Fruit fly (Drosophila melanogaster) whole organism, embryonic: Measurements from ENCODE around the gene Parg.

Experiments
- B-H2 ChIP-seq: fragments of 200-800 bp; sonication (Bioruptor generic); optimal IDR thresholded peaks from 2 replicates; lab custom pipeline; 2018; ENCODE audit warnings: missing biosample characterization, mild to moderate bottlenecking, missing genetic modification characterization
- BtbVII ChIP-seq: fragments of 200-800 bp; sonication (Bioruptor generic); optimal IDR thresholded peaks from 3 replicates; lab custom pipeline; 2017; ENCODE audit warnings: missing biosample characterization, mild to moderate bottlenecking, missing genetic modification characterization
- CG10147 ChIP-seq: fragments of 200-800 bp; sonication (Bioruptor generic); optimal IDR thresholded peaks from 2 replicates; lab custom pipeline; 2019; ENCODE audit warnings: missing biosample characterization, mild to moderate bottlenecking, missing genetic modification characterization, moderate library complexity
- CG10209 ChIP-seq: fragments of 200-800 bp; sonication (Bioruptor generic); optimal IDR thresholded peaks from 3 replicates; lab custom pipeline; 2017; ENCODE audit warnings: missing biosample characterization, mild to moderate bottlenecking, missing genetic modification characterization, missing genetic modification reagents
- CG1024 ChIP-seq: fragments of 200-800 bp; sonication (Bioruptor generic); IDR thresholded peaks from 2 replicates; pipeline ENCODE4 v1.3.6; 2022; ENCODE audit warnings: missing biosample characterization, missing genetic modification characterization
- CG10366 ChIP-seq: fragments of 200-800 bp; sonication (Bioruptor generic); IDR thresholded peaks from 2 replicates; pipeline ENCODE4 v1.3.6; 2022; ENCODE audit warnings: missing biosample characterization, missing genetic modification characterization
- CG11695 ChIP-seq: fragments of 200-800 bp; sonication (Bioruptor generic); IDR thresholded peaks from 3 replicates; pipeline ENCODE4 v1.3.6; 2022; ENCODE audit warnings: missing biosample characterization, missing genetic modification characterization
- CG13775 ChIP-seq: fragments of 200-800 bp; sonication (Bioruptor generic); optimal IDR thresholded peaks from 3 replicates; lab custom pipeline; 2017; ENCODE audit warnings: missing biosample characterization, mild to moderate bottlenecking, missing genetic modification characterization
- CG14965 ChIP-seq: fragments of 200-800 bp; sonication (Bioruptor generic); optimal IDR thresholded peaks from 2 replicates; lab custom pipeline; 2016; ENCODE audit warnings: missing biosample characterization, missing genetic modification characterization, borderline replicate concordance
- CG15601 ChIP-seq: fragments of 200-800 bp; sonication (Bioruptor generic); optimal IDR thresholded peaks from 3 replicates; lab custom pipeline; 2019; ENCODE audit warnings: missing biosample characterization, mild to moderate bottlenecking, missing genetic modification characterization, moderate library complexity
- CG1602 ChIP-seq: fragments of 200-800 bp; sonication (Bioruptor generic); optimal IDR thresholded peaks from 3 replicates; lab custom pipeline; 2016; ENCODE audit warnings: missing biosample characterization, missing genetic modification characterization
- CG16779 ChIP-seq: fragments of 200-800 bp; sonication (Bioruptor generic); IDR thresholded peaks from 2 replicates; pipeline ENCODE4 v1.3.6; 2022; ENCODE audit warnings: missing biosample characterization, missing genetic modification characterization
- CG16815 ChIP-seq: fragments of 200-800 bp; sonication (Bioruptor generic); optimal IDR thresholded peaks from 3 replicates; lab custom pipeline; 2017; ENCODE audit warnings: missing biosample characterization, mild to moderate bottlenecking, missing genetic modification characterization
- CG30431 ChIP-seq: fragments of 200-800 bp; sonication (Bioruptor generic); optimal IDR thresholded peaks from 2 replicates; lab custom pipeline; 2017; ENCODE audit warnings: missing biosample characterization, missing genetic modification characterization
- CG31365 ChIP-seq: fragments of 200-800 bp; sonication (Bioruptor generic); optimal IDR thresholded peaks from 2 replicates; lab custom pipeline; 2018; ENCODE audit warnings: missing biosample characterization, mild to moderate bottlenecking, missing genetic modification characterization
- CG4617 ChIP-seq: fragments of 200-800 bp; sonication (Bioruptor generic); optimal IDR thresholded peaks from 3 replicates; lab custom pipeline; 2016; ENCODE audit warnings: missing biosample characterization, missing genetic modification characterization, borderline replicate concordance
- Dbx ChIP-seq: fragments of 200-800 bp; sonication (Bioruptor generic); IDR thresholded peaks from 3 replicates; pipeline ENCODE4 v1.3.6; 2022; ENCODE audit warnings: missing biosample characterization, missing genetic modification characterization
- Drgx ChIP-seq: fragments of 200-800 bp; sonication (Bioruptor generic); IDR thresholded peaks from 2 replicates; pipeline ENCODE4 v1.3.6; 2022; ENCODE audit warnings: missing biosample characterization, missing genetic modification characterization
- Fer2 ChIP-seq: fragments of 200-800 bp; sonication (Bioruptor generic); optimal IDR thresholded peaks from 2 replicates; lab custom pipeline; 2018; ENCODE audit warnings: missing biosample characterization, mild to moderate bottlenecking, missing genetic modification characterization, moderate library complexity
- H2.0 ChIP-seq: fragments of 200-800 bp; sonication (Bioruptor generic); IDR thresholded peaks from 2 replicates; pipeline ENCODE4 v1.3.6; 2022; ENCODE audit warnings: missing biosample characterization, missing genetic modification characterization
- HLHmδ ChIP-seq: fragments of 200-800 bp; sonication (Bioruptor generic); optimal IDR thresholded peaks from 2 replicates; lab custom pipeline; 2018; ENCODE audit warnings: missing biosample characterization, mild to moderate bottlenecking, missing genetic modification characterization, moderate library complexity
- Hr51 ChIP-seq, 2 experiments: fragments of 200-800 bp; sonication (Bioruptor generic); optimal IDR thresholded peaks; 2 replicates in 1 of 2; 3 replicates in 1 of 2; lab custom pipeline; 2016 to 2018; ENCODE audit warnings: missing biosample characterization in 2 of 2, missing genetic modification characterization in 2 of 2, mild to moderate bottlenecking in 1 of 2, moderate library complexity in 1 of 2
- Hr78 ChIP-seq, 2 experiments: fragments of 200-800 bp in 1 of 2; fragments of >200 bp in 1 of 2; sonication (Bioruptor generic) in 1 of 2; optimal IDR thresholded peaks; 2 replicates each; lab custom pipeline; 2017 to 2019; ENCODE audit warnings: missing biosample characterization in 2 of 2, missing genetic modification characterization in 2 of 2, mild to moderate bottlenecking in 1 of 2, moderate library complexity in 1 of 2
- Kr ChIP-seq: fragments of 200-800 bp; sonication (Bioruptor generic); optimal IDR thresholded peaks from 2 replicates; lab custom pipeline; 2017; ENCODE audit warnings: missing biosample characterization, mild to moderate bottlenecking, missing genetic modification characterization
- Mes4 ChIP-seq: fragments of 200-800 bp; sonication (Bioruptor generic); optimal IDR thresholded peaks from 2 replicates; lab custom pipeline; 2016; ENCODE audit warnings: missing biosample characterization, missing genetic modification characterization
- Side ChIP-seq: fragments of 200-800 bp; sonication (Bioruptor generic); optimal IDR thresholded peaks from 2 replicates; lab custom pipeline; 2016; ENCODE audit warnings: missing biosample characterization, missing genetic modification characterization
- Sin3A ChIP-seq: fragments of >200 bp; optimal IDR thresholded peaks from 2 replicates; lab custom pipeline; 2018
- ash1 ChIP-seq: fragments of 200-800 bp; sonication (Bioruptor generic); optimal IDR thresholded peaks from 2 replicates; lab custom pipeline; 2018; ENCODE audit warnings: missing biosample characterization, mild to moderate bottlenecking, missing genetic modification characterization
- bsh ChIP-seq, 2 experiments: fragments of 200-800 bp; sonication (Bioruptor generic); optimal IDR thresholded peaks; 2 replicates each; lab custom pipeline; 2017 to 2018; ENCODE audit warnings: mild to moderate bottlenecking in 2 of 2, missing biosample characterization in 2 of 2, missing genetic modification characterization in 2 of 2, moderate library complexity in 1 of 2
- cato ChIP-seq: fragments of 200-800 bp; sonication (Bioruptor generic); optimal IDR thresholded peaks from 2 replicates; lab custom pipeline; 2016; ENCODE audit warnings: missing biosample characterization, missing genetic modification characterization, borderline replicate concordance
- cwo ChIP-seq: fragments of 200-800 bp; sonication (Bioruptor generic); optimal IDR thresholded peaks from 3 replicates; lab custom pipeline; 2017; ENCODE audit warnings: missing biosample characterization, missing genetic modification characterization, mild to moderate bottlenecking, moderate library complexity, missing genetic modification reagents
- da ChIP-seq: fragments of 200-800 bp; sonication (Bioruptor generic); optimal IDR thresholded peaks from 2 replicates; lab custom pipeline; 2016; ENCODE audit warnings: missing biosample characterization, missing genetic modification characterization
- danr ChIP-seq: fragments of 200-800 bp; sonication (Bioruptor generic); IDR thresholded peaks from 2 replicates; pipeline ENCODE4 v1.3.6; 2022; ENCODE audit warnings: missing biosample characterization, missing genetic modification characterization
- gce ChIP-seq: fragments of 200-800 bp; sonication (Bioruptor generic); IDR thresholded peaks from 3 replicates; pipeline ENCODE4 v1.3.6; 2022; ENCODE audit warnings: missing biosample characterization, missing genetic modification characterization
- gfzf ChIP-seq: fragments of 200-800 bp; sonication (Bioruptor generic); optimal IDR thresholded peaks from 2 replicates; lab custom pipeline; 2016; ENCODE audit warnings: missing biosample characterization, mild to moderate bottlenecking, missing genetic modification characterization, moderate library complexity
- h ChIP-seq: fragments of >200 bp; optimal IDR thresholded peaks from 2 replicates; lab custom pipeline; 2017
- jigr1 ChIP-seq: fragments of 200-800 bp; sonication (Bioruptor generic); IDR thresholded peaks from 3 replicates; pipeline ENCODE4 v1.3.6; 2022; ENCODE audit warnings: missing biosample characterization, missing genetic modification characterization
- kah ChIP-seq: fragments of 200-800 bp; sonication (Bioruptor generic); optimal IDR thresholded peaks from 2 replicates; lab custom pipeline; 2018; ENCODE audit warnings: missing biosample characterization, mild to moderate bottlenecking, missing genetic modification characterization
- kni ChIP-seq: fragments of 200-800 bp; sonication (Bioruptor generic); optimal IDR thresholded peaks from 3 replicates; lab custom pipeline; 2017; ENCODE audit warnings: mild to moderate bottlenecking, missing biosample characterization, missing genetic modification reagents, missing genetic modification characterization
- lola ChIP-seq, 3 experiments: fragments of >200 bp in 2 of 3; fragments of 200-800 bp in 1 of 3; sonication (Bioruptor generic) in 1 of 3; optimal IDR thresholded peaks; 2 replicates each; lab custom pipeline; 2017 to 2019; ENCODE audit warnings: missing biosample characterization in 3 of 3, missing genetic modification characterization in 3 of 3, mild to moderate bottlenecking in 1 of 3, moderate library complexity in 1 of 3
- mam ChIP-seq: fragments of 200-800 bp; sonication (Bioruptor generic); optimal IDR thresholded peaks from 3 replicates; lab custom pipeline; 2016; ENCODE audit warnings: missing biosample characterization, missing genetic modification characterization
- onecut ChIP-seq: fragments of 200-800 bp; sonication (Bioruptor generic); IDR thresholded peaks from 2 replicates; pipeline ENCODE4 v1.3.6; 2022; ENCODE audit warnings: missing biosample characterization, missing genetic modification characterization
- pzg ChIP-seq: fragments of 200-800 bp; sonication (Bioruptor generic); optimal IDR thresholded peaks from 3 replicates; lab custom pipeline; 2018; ENCODE audit warnings: missing biosample characterization, mild to moderate bottlenecking, missing genetic modification characterization, moderate library complexity
- ranshi ChIP-seq: fragments of 200-800 bp; sonication (Bioruptor generic); IDR thresholded peaks from 2 replicates; pipeline ENCODE4 v1.3.6; 2022; ENCODE audit warnings: missing biosample characterization, missing genetic modification characterization
- sisA ChIP-seq: fragments of 200-800 bp; sonication (Bioruptor generic); IDR thresholded peaks from 2 replicates; pipeline ENCODE4 v1.3.6; 2022; ENCODE audit warnings: missing biosample characterization, missing genetic modification characterization
- stc ChIP-seq: fragments of 200-800 bp; sonication (Bioruptor generic); IDR thresholded peaks from 2 replicates; pipeline ENCODE4 v1.3.6; 2022; ENCODE audit warnings: missing biosample characterization, missing genetic modification characterization
- tap ChIP-seq: fragments of 200-800 bp; optimal IDR thresholded peaks from 3 replicates; lab custom pipeline; 2019; ENCODE audit warnings: missing biosample characterization, mild to moderate bottlenecking, missing genetic modification characterization, moderate library complexity
- usp ChIP-seq: fragments of >200 bp; optimal IDR thresholded peaks from 2 replicates; lab custom pipeline; 2017; ENCODE audit warnings: missing biosample characterization, missing genetic modification characterization

Parg gene

dm6 chrX:3691623-3692553, 20.6 kb upstream of the Parg start (continued):
- TF ChIP-seq CG1602 (GFP tag; lab: Kevin White, UChicago), result peak; percentile 73
- peak; percentile 39 for TF ChIP-seq CG14965 (GFP tag; lab: Kevin White, UChicago)
- peak; percentile 56 for TF ChIP-seq da (GFP tag; lab: Kevin White, UChicago)
- peak; percentile 63 for TF ChIP-seq CG15601 (tag; lab: Kevin White, UChicago)
- no peak for TF ChIP-seq ash1 (GFP tag; lab: Kevin White, UChicago)
- TF ChIP-seq danr (GFP tag; lab: Robert Waterston, UW), result peak; percentile 21; the same call in 1 of the 2 replicates
- TF ChIP-seq gfzf, result no peak
- peak; percentile 77; the same call in 1 of the 2 replicates for TF ChIP-seq stc (GFP tag; lab: Robert Waterston, UW)
- peak; percentile 54 for TF ChIP-seq CG1024 (GFP tag; lab: Robert Waterston, UW)
- peak; percentile 76; the same call in 2 of the 3 replicates for TF ChIP-seq gce
- TF ChIP-seq BtbVII, result peak; percentile 66
- peak; percentile 78 for TF ChIP-seq kni (GFP tag; lab: Kevin White, UChicago)
- TF ChIP-seq Sin3A (lab: Kevin White, UChicago), result no peak
- TF ChIP-seq CG30431 (GFP tag; lab: Kevin White, UChicago), result peak; percentile 76
- peak; percentile 81 for TF ChIP-seq kah (GFP tag; lab: Kevin White, UChicago)
- TF ChIP-seq sisA, result peak; percentile 80
- peak; percentile 62; the same call in 2 of the 3 replicates for TF ChIP-seq Dbx
- TF ChIP-seq B-H2 (GFP tag; lab: Kevin White, UChicago), result peak; percentile 28
- TF ChIP-seq CG13775 (GFP tag; lab: Kevin White, UChicago), result peak; percentile 62
- TF ChIP-seq usp (GFP tag; lab: Kevin White, UChicago), result no peak
- TF ChIP-seq tap (tag; lab: Kevin White, UChicago), result peak; percentile 71
- no peak for TF ChIP-seq h (lab: Kevin White, UChicago)
- TF ChIP-seq lola (GFP tag; optimal IDR thresholded peaks at IDR 0.05; lab: Kevin White, UChicago), result peak in 1 of 3 experiments; percentile 74
- TF ChIP-seq Hr78 (GFP tag; optimal IDR thresholded peaks at IDR 0.05; lab: Kevin White, UChicago), result peak in 1 of 2 experiments; percentile 99
- peak; percentile 69; the same call in 2 of the 3 replicates for TF ChIP-seq CG11695 (GFP tag; lab: Robert Waterston, UW)
- peak; percentile 79 for TF ChIP-seq CG16815 (GFP tag; lab: Kevin White, UChicago)
- peak; percentile 79 for TF ChIP-seq mam (GFP tag; lab: Kevin White, UChicago)
- TF ChIP-seq Fer2 (tag; lab: Kevin White, UChicago), result peak; percentile 18
- peak; percentile 38 for TF ChIP-seq CG10147 (GFP tag; lab: Kevin White, UChicago)
- TF ChIP-seq Drgx (GFP tag; lab: Robert Waterston, UW), result peak; percentile 91
- TF ChIP-seq CG4617 (GFP tag; lab: Kevin White, UChicago), result peak; percentile 48
- peak; percentile 45 for TF ChIP-seq CG31365
- peak; percentile 80 to 85 for TF ChIP-seq bsh (GFP tag; optimal IDR thresholded peaks at IDR 0.05; lab: Kevin White, UChicago)
- 0 out of 3 replicates have a peak, but pooled peaks have one; percentile 52 for TF ChIP-seq jigr1 (GFP tag; lab: Robert Waterston, UW)
- TF ChIP-seq onecut (GFP tag; lab: Robert Waterston, UW), result peak; percentile 59
- peak; percentile 35 for TF ChIP-seq Kr (GFP tag; lab: Kevin White, UChicago)
- peak; percentile 74 for TF ChIP-seq CG10209 (GFP tag; lab: Kevin White, UChicago)
- TF ChIP-seq Side (GFP tag; lab: Kevin White, UChicago), result peak; percentile 83
- TF ChIP-seq ranshi (GFP tag; lab: Robert Waterston, UW), result peak; percentile 77
- TF ChIP-seq cwo (GFP tag; lab: Kevin White, UChicago), result peak; percentile 66
- TF ChIP-seq CG10366 (GFP tag; lab: Robert Waterston, UW), result peak; percentile 78
- TF ChIP-seq pzg, result no peak
- no peak for TF ChIP-seq CG16779
- peak; percentile 77 for TF ChIP-seq H2.0 (GFP tag; lab: Robert Waterston, UW)
- TF ChIP-seq Mes4, result peak; percentile 78
- TF ChIP-seq HLHmδ, result peak; percentile 14
- TF ChIP-seq Hr51 (GFP tag; optimal IDR thresholded peaks at IDR 0.05; lab: Kevin White, UChicago), result peak; percentile 64 to 74
- TF ChIP-seq cato (GFP tag; lab: Kevin White, UChicago), result peak; percentile 23
